Worm (Caenorhabditis elegans) whole organism, L1 larva: ENCODE results near the gene chil-9.

Experiments used
- C04F5.9 ChIP-seq: sonication (generic microtip); optimal IDR thresholded peaks from 2 replicates; lab custom pipeline; 2016; ENCODE audit warnings: missing genetic modification characterization, missing compliant biosample characterization
- aha-1 ChIP-seq: fragments of 150-350 bp; optimal IDR thresholded peaks from 2 replicates; lab custom pipeline; 2014; ENCODE audit warnings: missing biosample characterization, missing genetic modification characterization
- alr-1 ChIP-seq: fragments of 200-800 bp; sonication (Bioruptor generic); optimal IDR thresholded peaks from 2 replicates; lab custom pipeline; 2018; ENCODE audit warnings: borderline replicate concordance, mild to moderate bottlenecking, missing genetic modification characterization, missing compliant biosample characterization
- aly-2 ChIP-seq: fragments of 150-350 bp; optimal IDR thresholded peaks from 2 replicates; lab custom pipeline; 2014; ENCODE audit warnings: missing biosample characterization, missing genetic modification characterization
- blmp-1 ChIP-seq: fragments of 150-350 bp; optimal IDR thresholded peaks from 2 replicates; lab custom pipeline; 2014; ENCODE audit warnings: missing biosample characterization, missing genetic modification characterization
- ceh-63 ChIP-seq: fragments of 200-800 bp; sonication (Bioruptor generic); optimal IDR thresholded peaks from 2 replicates; lab custom pipeline; 2018; ENCODE audit warnings: mild to moderate bottlenecking, missing genetic modification characterization, missing compliant biosample characterization
- ceh-8 ChIP-seq: fragments of 200-800 bp; sonication (Bioruptor generic); optimal IDR thresholded peaks from 2 replicates; lab custom pipeline; 2018; ENCODE audit warnings: mild to moderate bottlenecking, missing genetic modification characterization, moderate library complexity, missing compliant biosample characterization
- ces-1 ChIP-seq: fragments of 150-350 bp; optimal IDR thresholded peaks from 2 replicates; lab custom pipeline; 2014; ENCODE audit warnings: missing biosample characterization, missing genetic modification reagents, missing genetic modification characterization
- dsc-1 ChIP-seq: sonication (generic microtip); optimal IDR thresholded peaks from 2 replicates; lab custom pipeline; 2016; ENCODE audit warnings: mild to moderate bottlenecking, missing genetic modification characterization, missing compliant biosample characterization
- efl-1 ChIP-seq, 4 experiments: fragments of 150-350 bp; optimal IDR thresholded peaks in 3 of 4; peaks in 1 of 4; 1 replicate in 1 of 4; 2 replicates in 3 of 4; lab custom pipeline; 2014; ENCODE audit warnings: missing biosample characterization in 2 of 4, missing genetic modification characterization in 2 of 4, missing genetic modification reagents in 2 of 4
- egl-13 ChIP-seq: sonication (generic microtip); optimal IDR thresholded peaks from 2 replicates; lab custom pipeline; 2016; ENCODE audit warnings: missing genotype, missing genetic modification reagents, missing genetic modification characterization, missing compliant biosample characterization
- ets-5 ChIP-seq: fragments of 200-800 bp; sonication (Bioruptor generic); IDR thresholded peaks from 2 replicates; pipeline ENCODE4 v1.3.6; 2022; ENCODE audit warnings: missing genetic modification characterization, missing compliant biosample characterization
- fkh-4 ChIP-seq: sonication (generic microtip); optimal IDR thresholded peaks from 2 replicates; lab custom pipeline; 2016; ENCODE audit warnings: missing compliant biosample characterization, missing genetic modification characterization, borderline replicate concordance
- fkh-8 ChIP-seq: sonication (generic microtip); optimal IDR thresholded peaks from 2 replicates; lab custom pipeline; 2016; ENCODE audit warnings: mild to moderate bottlenecking, missing genetic modification characterization, missing compliant biosample characterization
- fos-1 ChIP-seq: fragments of 150-350 bp; optimal IDR thresholded peaks from 2 replicates; lab custom pipeline; 2014; ENCODE audit warnings: missing biosample characterization, missing genetic modification characterization
- hpl-2 ChIP-seq: fragments of 150-350 bp; optimal IDR thresholded peaks from 2 replicates; lab custom pipeline; 2014; ENCODE audit warnings: missing biosample characterization, missing genetic modification reagents, missing genetic modification characterization
- isw-1 ChIP-seq: fragments of 200-800 bp; sonication (Bioruptor generic); IDR thresholded peaks from 2 replicates; pipeline ENCODE4 v1.3.6; 2022; ENCODE audit warnings: missing genetic modification characterization, missing compliant biosample characterization
- jun-1 ChIP-seq: fragments of 150-350 bp; optimal IDR thresholded peaks from 2 replicates; lab custom pipeline; 2014; ENCODE audit warnings: missing biosample characterization, missing genetic modification reagents, missing genetic modification characterization
- lin-13 ChIP-seq: fragments of 150-350 bp; optimal IDR thresholded peaks from 2 replicates; lab custom pipeline; 2014; ENCODE audit warnings: missing biosample characterization, missing genetic modification reagents, missing genetic modification characterization
- lin-15B ChIP-seq: fragments of 150-350 bp; sonication (generic microtip); optimal IDR thresholded peaks from 3 replicates; lab custom pipeline; 2014; ENCODE audit warnings: missing biosample characterization, missing genetic modification characterization
- lin-39 ChIP-seq: fragments of 150-350 bp; optimal IDR thresholded peaks from 2 replicates; lab custom pipeline; 2014; ENCODE audit warnings: missing biosample characterization, missing genetic modification reagents, missing genetic modification characterization
- lsy-2 ChIP-seq, 2 experiments: fragments of 150-350 bp; optimal IDR thresholded peaks; 2 replicates each; lab custom pipeline; 2014; ENCODE audit warnings: missing biosample characterization in 2 of 2, missing genetic modification characterization in 2 of 2
- mab-9 ChIP-seq: fragments of 200-800 bp; sonication (Bioruptor generic); IDR thresholded peaks from 2 replicates; pipeline ENCODE4 v1.3.6; 2022; ENCODE audit warnings: missing genetic modification reagents, missing genetic modification characterization, missing compliant biosample characterization
- mdl-1 ChIP-seq, 2 experiments: fragments of 150-350 bp; optimal IDR thresholded peaks; 2 replicates each; lab custom pipeline; 2014 to 2017; ENCODE audit warnings: missing biosample characterization in 2 of 2, missing genetic modification characterization in 2 of 2, inconsistent platforms in 1 of 2
- mep-1 ChIP-seq: fragments of 150-350 bp; optimal IDR thresholded peaks from 2 replicates; lab custom pipeline; 2014; ENCODE audit warnings: missing biosample characterization, missing genetic modification characterization
- nhr-11 ChIP-seq: fragments of 150-350 bp; optimal IDR thresholded peaks from 2 replicates; lab custom pipeline; 2014; ENCODE audit warnings: missing biosample characterization, missing genetic modification characterization
- nhr-71 ChIP-seq: sonication (generic microtip); optimal IDR thresholded peaks from 2 replicates; lab custom pipeline; 2016; ENCODE audit warnings: mild to moderate bottlenecking, missing genetic modification characterization, moderate library complexity, missing compliant biosample characterization
- nhr-76 ChIP-seq: sonication (generic microtip); optimal IDR thresholded peaks from 2 replicates; lab custom pipeline; 2017; ENCODE audit warnings: missing biosample characterization, missing genetic modification characterization
- pax-3 ChIP-seq: fragments of 200-800 bp; sonication (Bioruptor generic); optimal IDR thresholded peaks from 2 replicates; lab custom pipeline; 2018; ENCODE audit warnings: mild to moderate bottlenecking, missing genetic modification characterization, moderate library complexity, missing compliant biosample characterization
- pqm-1 ChIP-seq: sonication (generic microtip); optimal IDR thresholded peaks from 3 replicates; lab custom pipeline; 2017; ENCODE audit warnings: missing biosample characterization, missing genetic modification characterization
- rnt-1 ChIP-seq: sonication (generic microtip); optimal IDR thresholded peaks from 2 replicates; lab custom pipeline; 2016; ENCODE audit warnings: mild to moderate bottlenecking, missing genetic modification characterization, moderate library complexity, missing compliant biosample characterization
- snu-23 ChIP-seq: sonication (generic microtip); optimal IDR thresholded peaks from 2 replicates; lab custom pipeline; 2016; ENCODE audit warnings: missing genetic modification characterization, missing compliant biosample characterization
- swsn-7 ChIP-seq: sonication (generic microtip); optimal IDR thresholded peaks from 2 replicates; lab custom pipeline; 2016; ENCODE audit warnings: missing genetic modification characterization, missing compliant biosample characterization
- tbx-2 ChIP-seq: sonication (generic microtip); optimal IDR thresholded peaks from 2 replicates; lab custom pipeline; 2016; ENCODE audit warnings: missing genetic modification characterization, missing compliant biosample characterization
- unc-86 ChIP-seq: sonication (generic microtip); optimal IDR thresholded peaks from 2 replicates; lab custom pipeline; 2016; ENCODE audit warnings: missing genetic modification characterization, missing compliant biosample characterization
- xbp-1 ChIP-seq: sonication (generic microtip); optimal IDR thresholded peaks from 2 replicates; lab custom pipeline; 2016; ENCODE audit warnings: missing genetic modification characterization, missing compliant biosample characterization
- zag-1 ChIP-seq: fragments of 150-350 bp; optimal IDR thresholded peaks from 2 replicates; lab custom pipeline; 2014; ENCODE audit warnings: missing biosample characterization, missing genetic modification characterization
- zip-4 ChIP-seq: fragments of 200-800 bp; sonication (Bioruptor generic); optimal IDR thresholded peaks from 2 replicates; lab custom pipeline; 2018; ENCODE audit warnings: mild to moderate bottlenecking, missing genetic modification characterization, moderate library complexity, missing compliant biosample characterization
- ztf-11 ChIP-seq, 2 experiments: sonication (generic microtip); optimal IDR thresholded peaks; 2 replicates each; lab custom pipeline; 2016 to 2017; ENCODE audit warnings: missing genetic modification characterization in 2 of 2, missing biosample characterization in 1 of 2, missing compliant biosample characterization in 1 of 2
- ztf-4 ChIP-seq: fragments of 150-350 bp; optimal IDR thresholded peaks from 2 replicates; lab custom pipeline; 2014; ENCODE audit warnings: missing biosample characterization, missing genetic modification characterization

Gene chil-9

ce11 chrII:9859575-9859974 is 14.4 kb upstream of the chil-9 start, which contains the start of gene chil-5:
Gene chil-5 (minus strand): TSS chrII:9859675.
- TF ChIP-seq hpl-2 (no peak), egl-13 (tag; lab: Kevin White, UChicago) (no peak), rnt-1 (tag; lab: Kevin White, UChicago) (no peak), aly-2 (tag; lab: Kevin White, UChicago) (no peak), snu-23 (no peak), aha-1 (tag; lab: Kevin White, UChicago) (no peak)
- TF ChIP-seq, all 84 proteins: peak for 0

- TF ChIP-seq aly-2 (tag; lab: Kevin White, UChicago) (no peak), zip-4 (GFP tag; lab: Kevin White, UChicago) (no peak), lin-15B (tag; lab: Kevin White, UChicago) (no peak), pqm-1 (no peak), C04F5.9 (no peak), lin-13 (GFP tag; lab: Kevin White, UChicago) (no peak), ztf-4 (tag; lab: Kevin White, UChicago) (no peak), efl-1 (optimal IDR thresholded peaks at IDR 0.05; lab: Kevin White, UChicago) (no peak), efl-1 (GFP tag; optimal IDR thresholded peaks at IDR 0.05 in 1 of 2; lab: Kevin White, UChicago) (no peak), isw-1 (GFP tag; lab: Robert Waterston, UW) (no peak), unc-86 (tag; lab: Kevin White, UChicago) (no peak), mdl-1 (tag; optimal IDR thresholded peaks at IDR 0.05; lab: Kevin White, UChicago) (no peak), dsc-1 (tag; lab: Kevin White, UChicago) (no peak), mep-1 (tag; lab: Kevin White, UChicago) (no peak), zag-1 (tag; lab: Kevin White, UChicago) (no peak), alr-1 (tag; lab: Kevin White, UChicago) (no peak), ets-5 (GFP tag; lab: Robert Waterston, UW) (no peak)
- TF ChIP-seq, all 84 proteins: peak for 0
Observed at ce11 chrII:9857791-9858190, 12.7 kb upstream of the chil-9 start, which contains the start of gene chil-6. Gene chil-6 (minus strand): TSS chrII:9857891.

- TF ChIP-seq pax-3 (tag; lab: Kevin White, UChicago), result no peak
- no peak for TF ChIP-seq xbp-1
- TF ChIP-seq tbx-2 (tag; lab: Kevin White, UChicago), result no peak
- TF ChIP-seq swsn-7 (tag; lab: Kevin White, UChicago), result no peak
- no peak for TF ChIP-seq hpl-2
- TF ChIP-seq jun-1 (tag; lab: Kevin White, UChicago), result no peak
- TF ChIP-seq ces-1 (GFP tag; lab: Kevin White, UChicago), result no peak
- TF ChIP-seq lsy-2 (tag; optimal IDR thresholded peaks at IDR 0.05; lab: Kevin White, UChicago), result no peak
- TF ChIP-seq ztf-11 (tag; optimal IDR thresholded peaks at IDR 0.05; lab: Kevin White, UChicago), result no peak
- TF ChIP-seq fkh-4 (tag; lab: Kevin White, UChicago), result no peak
- TF ChIP-seq nhr-76, result no peak
- TF ChIP-seq ceh-8, result no peak
- TF ChIP-seq ceh-63 (GFP tag; lab: Kevin White, UChicago), result no peak
- no peak for TF ChIP-seq blmp-1 (tag; lab: Kevin White, UChicago)
- no peak for TF ChIP-seq fkh-8 (tag; lab: Kevin White, UChicago)
- no peak for TF ChIP-seq unc-86 (tag; lab: Kevin White, UChicago)
- TF ChIP-seq nhr-71 (tag; lab: Kevin White, UChicago), result no peak
Observed at ce11 chrII:9855620-9856019, 10.5 kb upstream of the chil-9 start, which contains the start of gene chil-4. Gene chil-4 (minus strand): TSS chrII:9855720.

- TF ChIP-seq mab-9 (GFP tag; lab: Robert Waterston, UW), result no peak
- TF ChIP-seq nhr-11 (tag; lab: Kevin White, UChicago), result no peak
- TF ChIP-seq lin-39, result no peak
- TF ChIP-seq fos-1 (tag; lab: Kevin White, UChicago), result no peak
Observed at ce11 chrII:9850945-9851344, 5.8 kb upstream of the chil-9 start, which contains the start of gene ZK938.10. Gene ZK938.10 (minus strand): TSS chrII:9851045.
